Worm (Caenorhabditis elegans) whole organism, L2 larva: ENCODE data around the gene C11H1.9.

Experiments
- C34F6.9 ChIP-seq: fragments of 150-350 bp; optimal IDR thresholded peaks from 2 replicates; lab custom pipeline; 2014; ENCODE audit warnings: missing biosample characterization, missing genetic modification characterization
- F13H6.1 ChIP-seq: sonication (generic microtip); optimal IDR thresholded peaks from 2 replicates; lab custom pipeline; 2016; ENCODE audit warnings: missing genetic modification characterization, missing compliant biosample characterization
- Y55F3AM.14 ChIP-seq: fragments of 200-800 bp; sonication (Bioruptor generic); optimal IDR thresholded peaks from 2 replicates; lab custom pipeline; 2018; ENCODE audit warnings: mild to moderate bottlenecking, missing genetic modification characterization, missing compliant biosample characterization
- ZK546.5 ChIP-seq: sonication (generic microtip); optimal IDR thresholded peaks from 2 replicates; lab custom pipeline; 2017; ENCODE audit warnings: missing biosample characterization, missing genetic modification characterization
- aly-2 ChIP-seq: fragments of 150-350 bp; optimal IDR thresholded peaks from 2 replicates; lab custom pipeline; 2014; ENCODE audit warnings: missing biosample characterization, missing genetic modification characterization
- ama-1 ChIP-seq: fragments of 150-350 bp; optimal IDR thresholded peaks from 2 replicates; lab custom pipeline; 2018; ENCODE audit warnings: inconsistent platforms
- ceh-82 ChIP-seq: fragments of 150-350 bp; optimal IDR thresholded peaks from 2 replicates; lab custom pipeline; 2014; ENCODE audit warnings: missing biosample characterization, missing genetic modification characterization
- crh-2 ChIP-seq: sonication (generic microtip); optimal IDR thresholded peaks from 2 replicates; lab custom pipeline; 2017; ENCODE audit warnings: missing biosample characterization, missing genetic modification characterization
- dmd-4 ChIP-seq: sonication (generic microtip); optimal IDR thresholded peaks from 2 replicates; lab custom pipeline; 2017; ENCODE audit warnings: missing biosample characterization, missing genetic modification characterization
- elt-3 ChIP-seq: sonication (generic microtip); optimal IDR thresholded peaks from 2 replicates; lab custom pipeline; 2017; ENCODE audit warnings: missing biosample characterization, missing genetic modification characterization
- fos-1 ChIP-seq: fragments of 150-350 bp; optimal IDR thresholded peaks from 2 replicates; lab custom pipeline; 2014; ENCODE audit warnings: missing biosample characterization, missing genetic modification characterization
- gmeb-1 ChIP-seq: fragments of 150-350 bp; optimal IDR thresholded peaks from 2 replicates; lab custom pipeline; 2014; ENCODE audit warnings: missing biosample characterization, missing genetic modification characterization
- lin-11 ChIP-seq: fragments of 150-350 bp; sonication (generic microtip); optimal IDR thresholded peaks from 2 replicates; lab custom pipeline; 2014; ENCODE audit warnings: missing biosample characterization, missing genetic modification characterization, inconsistent platforms, mixed read lengths
- lin-13 ChIP-seq: fragments of 150-350 bp; optimal IDR thresholded peaks from 2 replicates; lab custom pipeline; 2014; ENCODE audit warnings: missing biosample characterization, missing genetic modification reagents, missing genetic modification characterization
- lin-39 ChIP-seq: fragments of 150-350 bp; optimal IDR thresholded peaks from 2 replicates; lab custom pipeline; 2014; ENCODE audit warnings: missing biosample characterization, missing genetic modification reagents, missing genetic modification characterization
- lsy-2 ChIP-seq, 2 experiments: fragments of 150-350 bp in 1 of 2; sonication (generic microtip) in 1 of 2; optimal IDR thresholded peaks; 2 replicates each; lab custom pipeline; 2014 to 2017; ENCODE audit warnings: missing biosample characterization in 2 of 2, missing genetic modification characterization in 2 of 2
- mdl-1 ChIP-seq, 2 experiments: fragments of 150-350 bp in 1 of 2; sonication (generic microtip) in 1 of 2; optimal IDR thresholded peaks; 2 replicates each; lab custom pipeline; 2017; ENCODE audit warnings: missing biosample characterization in 2 of 2, missing genetic modification characterization in 2 of 2
- nhr-12 ChIP-seq: fragments of 150-350 bp; optimal IDR thresholded peaks from 2 replicates; lab custom pipeline; 2014; ENCODE audit warnings: missing biosample characterization, missing genetic modification characterization
- nhr-129 ChIP-seq: fragments of 150-350 bp; optimal IDR thresholded peaks from 2 replicates; lab custom pipeline; 2014; ENCODE audit warnings: missing biosample characterization, missing genetic modification characterization
- nhr-21 ChIP-seq: fragments of 150-350 bp; optimal IDR thresholded peaks from 2 replicates; lab custom pipeline; 2014; ENCODE audit warnings: missing biosample characterization, missing genetic modification characterization
- nhr-23 ChIP-seq: fragments of 150-350 bp; optimal IDR thresholded peaks from 2 replicates; lab custom pipeline; 2014; ENCODE audit warnings: missing biosample characterization, missing genetic modification reagents, missing genetic modification characterization
- nhr-237 ChIP-seq: fragments of 150-350 bp; optimal IDR thresholded peaks from 2 replicates; lab custom pipeline; 2014; ENCODE audit warnings: missing biosample characterization, missing genetic modification characterization
- nhr-6 ChIP-seq: fragments of 150-350 bp; optimal IDR thresholded peaks from 2 replicates; lab custom pipeline; 2014; ENCODE audit warnings: missing biosample characterization, missing genetic modification characterization
- peb-1 ChIP-seq: fragments of 150-350 bp; optimal IDR thresholded peaks from 2 replicates; lab custom pipeline; 2014; ENCODE audit warnings: missing biosample characterization, missing genetic modification characterization
- sem-4 ChIP-seq: fragments of 150-350 bp; optimal IDR thresholded peaks from 2 replicates; lab custom pipeline; 2014; ENCODE audit warnings: missing biosample characterization, missing genetic modification reagents, missing genetic modification characterization
- sma-9 ChIP-seq, 2 experiments: fragments of 150-350 bp in 1 of 2; sonication (generic microtip) in 1 of 2; optimal IDR thresholded peaks; 2 replicates each; lab custom pipeline; 2014 to 2016; ENCODE audit warnings: missing genetic modification characterization in 2 of 2, mild to moderate bottlenecking in 1 of 2, missing biosample characterization in 1 of 2, missing compliant biosample characterization in 1 of 2, missing genetic modification reagents in 1 of 2, moderate library complexity in 1 of 2
- unc-55 ChIP-seq: fragments of 150-350 bp; sonication (generic microtip); optimal IDR thresholded peaks from 3 replicates; lab custom pipeline; 2014; ENCODE audit warnings: missing biosample characterization, missing genetic modification reagents, missing genetic modification characterization
- unc-62 ChIP-seq: fragments of 150-350 bp; optimal IDR thresholded peaks from 2 replicates; lab custom pipeline; 2014; ENCODE audit warnings: missing biosample characterization, missing genetic modification reagents, missing genetic modification characterization
- ztf-1 ChIP-seq: fragments of 200-800 bp; sonication (Bioruptor generic); conservative IDR thresholded peaks from 2 replicates; pipeline ENCODE4 v1.3.6; 2022; ENCODE audit warnings: missing genetic modification characterization, missing compliant biosample characterization
- ztf-11 ChIP-seq: sonication (generic microtip); optimal IDR thresholded peaks from 2 replicates; lab custom pipeline; 2017; ENCODE audit warnings: missing biosample characterization, missing genetic modification characterization
- ztf-4 ChIP-seq: fragments of 150-350 bp; optimal IDR thresholded peaks from 2 replicates; lab custom pipeline; 2014; ENCODE audit warnings: missing biosample characterization, missing genetic modification characterization

Gene C11H1.9

ce11 chrX:14297209-14297608, 23.0 kb downstream of the C11H1.9 start (continued):
- TF ChIP-seq dmd-4 (no peak), lin-13 (GFP tag; lab: Kevin White, UChicago) (peak; percentile 78)

- TF ChIP-seq nhr-6 (tag; lab: Kevin White, UChicago) (no peak), unc-62 (no peak), nhr-237 (tag; lab: Kevin White, UChicago) (no peak), lin-39 (tag; lab: Kevin White, UChicago) (no peak), mdl-1 (tag; optimal IDR thresholded peaks at IDR 0.05; lab: Kevin White, UChicago) (no peak), nhr-21 (no peak), aly-2 (tag; lab: Kevin White, UChicago) (no peak), fos-1 (tag; lab: Kevin White, UChicago) (no peak), gmeb-1 (tag; lab: Kevin White, UChicago) (no peak), nhr-129 (tag; lab: Kevin White, UChicago) (no peak), crh-2 (no peak), F13H6.1 (tag; lab: Kevin White, UChicago) (no peak), unc-55 (GFP tag; lab: Kevin White, UChicago) (no peak), ceh-82 (no peak), ztf-11 (tag; lab: Kevin White, UChicago) (no peak)
- TF ChIP-seq, all 48 proteins: peak for 0
Measured at ce11 chrX:14296559-14296958, 23.6 kb downstream of the C11H1.9 start, which contains the start of gene madd-3. madd-3 (minus strand) TSS chrX:14296659.

- TF ChIP-seq ama-1 (lab: Kevin White, UChicago): no peak
- TF ChIP-seq sma-9 (GFP tag; optimal IDR thresholded peaks at IDR 0.05; lab: Kevin White, UChicago): peak; percentile 65
- no peak for TF ChIP-seq sma-9 (tag; optimal IDR thresholded peaks at IDR 0.05; lab: Kevin White, UChicago)
- TF ChIP-seq sem-4 (tag; lab: Kevin White, UChicago): peak; percentile 15
- TF ChIP-seq lsy-2 (tag; optimal IDR thresholded peaks at IDR 0.05; lab: Kevin White, UChicago): peak in 1 of 2 experiments; percentile 9
- TF ChIP-seq nhr-21: no peak
- no peak for TF ChIP-seq nhr-12 (tag; lab: Kevin White, UChicago)
- TF ChIP-seq F13H6.1 (tag; lab: Kevin White, UChicago): peak; percentile 77
- TF ChIP-seq fos-1 (tag; lab: Kevin White, UChicago): no peak
- TF ChIP-seq ztf-4 (tag; lab: Kevin White, UChicago): peak; percentile 18
- TF ChIP-seq nhr-129 (tag; lab: Kevin White, UChicago): peak; percentile 47
- no peak for TF ChIP-seq mdl-1 (tag; optimal IDR thresholded peaks at IDR 0.05; lab: Kevin White, UChicago)
- no peak for TF ChIP-seq peb-1
- TF ChIP-seq, all 48 proteins: peak for 6
Measured at ce11 chrX:14292632-14293031, 27.6 kb downstream of the C11H1.9 start.

ce11 chrX:14289993-14290392, 30.2 kb downstream of the C11H1.9 start:
- TF ChIP-seq unc-62 (no peak), ztf-1 (GFP tag; lab: Robert Waterston, UW) (no peak), elt-3 (tag; lab: Kevin White, UChicago) (no peak), nhr-12 (tag; lab: Kevin White, UChicago) (no peak), sem-4 (tag; lab: Kevin White, UChicago) (no peak), lin-11 (no peak), Y55F3AM.14 (GFP tag; lab: Kevin White, UChicago) (no peak), fos-1 (tag; lab: Kevin White, UChicago) (no peak)
- TF ChIP-seq, all 48 proteins: peak for 0

- peak; percentile 30 for TF ChIP-seq C34F6.9 (tag; lab: Kevin White, UChicago)
- no peak for TF ChIP-seq unc-55 (GFP tag; lab: Kevin White, UChicago)
- TF ChIP-seq gmeb-1 (tag; lab: Kevin White, UChicago): no peak
- peak; percentile 22 for TF ChIP-seq crh-2
- TF ChIP-seq ZK546.5 (tag; lab: Kevin White, UChicago): no peak
- TF ChIP-seq nhr-23 (tag; lab: Kevin White, UChicago): no peak
- TF ChIP-seq nhr-21: no peak
- no peak for TF ChIP-seq nhr-12 (tag; lab: Kevin White, UChicago)
- TF ChIP-seq nhr-237 (tag; lab: Kevin White, UChicago): no peak
- TF ChIP-seq lin-13 (GFP tag; lab: Kevin White, UChicago): no peak
- TF ChIP-seq sma-9 (GFP tag; optimal IDR thresholded peaks at IDR 0.05; lab: Kevin White, UChicago): peak; percentile 75
- TF ChIP-seq sma-9 (tag; optimal IDR thresholded peaks at IDR 0.05; lab: Kevin White, UChicago): no peak
- TF ChIP-seq lsy-2 (tag; optimal IDR thresholded peaks at IDR 0.05; lab: Kevin White, UChicago): peak in 1 of 2 experiments; percentile 51
- TF ChIP-seq nhr-129 (tag; lab: Kevin White, UChicago): peak; percentile 50
- peak; percentile 87 for TF ChIP-seq F13H6.1 (tag; lab: Kevin White, UChicago)
- no peak for TF ChIP-seq ztf-4 (tag; lab: Kevin White, UChicago)
Measured at ce11 chrX:14287888-14288287, 32.3 kb downstream of the C11H1.9 start.
